Fruit fly (Drosophila melanogaster): ENCODE results near the gene CG13698.
A peak's percentile ranks its signal among the peaks of the same experiment; 100 is the strongest.

CG13698 gene

dm6 chr3L:18106021-18106944 is at the start of gene CG13698, which contains the start of gene mRpS26 (continued):
- TF ChIP-seq CG11723 (GFP tag; optimal IDR thresholded peaks at IDR 0.05) (peak; percentile 64), CG15073 (GFP tag; optimal IDR thresholded peaks at IDR 0.05) (no peak), CG7987 (GFP tag; optimal IDR thresholded peaks at IDR 0.05) (peak; percentile 14), salm (tag; optimal IDR thresholded peaks at IDR 0.05) (no peak), dysf (GFP tag; IDR thresholded peaks at IDR 0.05) (peak; percentile 68; the same call in 1 of the 3 replicates), fd3F (GFP tag; optimal IDR thresholded peaks at IDR 0.05) (peak; percentile 68), CG6791 (GFP tag; IDR thresholded peaks at IDR 0.05; ENCODE audit: partially characterized antibody) (peak; percentile 60; the same call in 2 of the 3 replicates), Atf6 (GFP tag; IDR thresholded peaks at IDR 0.05) (peak; percentile 66), chn (GFP tag; optimal IDR thresholded peaks at IDR 0.05) (peak; percentile 50), CG3281 (GFP tag; optimal IDR thresholded peaks at IDR 0.05) (peak; percentile 60), sim (GFP tag; IDR thresholded peaks at IDR 0.05) (no peak), CG8944 (GFP tag; optimal IDR thresholded peaks at IDR 0.05) (no peak), Pdp1 (GFP tag; optimal IDR thresholded peaks at IDR 0.05) (peak; percentile 2 to 99), Dp (GFP tag; optimal IDR thresholded peaks at IDR 0.05) (peak; percentile 7), pho (GFP tag; optimal IDR thresholded peaks at IDR 0.05) (peak; percentile 15), tgo (GFP tag; IDR thresholded peaks at IDR 0.05) (peak; percentile 58; the same call in 2 of the 3 replicates), eyg (GFP tag; optimal IDR thresholded peaks at IDR 0.05) (no peak), vnd (GFP tag; IDR thresholded peaks at IDR 0.05; ENCODE audit: partially characterized antibody) (no peak), scrt (GFP tag; optimal IDR thresholded peaks at IDR 0.05) (peak; percentile 60), CG33557 (GFP tag; optimal IDR thresholded peaks at IDR 0.05) (peak; percentile 46), CG10321 (GFP tag; IDR thresholded peaks at IDR 0.05) (no peak), ase (GFP tag; IDR thresholded peaks at IDR 0.05) (0 out of 3 replicates have a peak, but pooled peaks have one; percentile 19), Chrac-16 (GFP tag; optimal IDR thresholded peaks at IDR 0.05) (peak; percentile 52), ara (GFP tag; IDR thresholded peaks at IDR 0.05) (peak; percentile 17; the same call in 1 of the 2 replicates), pita (GFP tag; optimal IDR thresholded peaks at IDR 0.05) (no peak), CG6654 (GFP tag; optimal IDR thresholded peaks at IDR 0.05) (no peak), CG17829 (tag; optimal IDR thresholded peaks at IDR 0.05) (peak; percentile 71), CG8281 (tag; optimal IDR thresholded peaks at IDR 0.05) (peak; percentile 45), MESR4 (GFP tag; optimal IDR thresholded peaks at IDR 0.05) (peak; percentile 91), Awh (GFP tag; IDR thresholded peaks at IDR 0.05) (0 out of 2 replicates have a peak, but pooled peaks have one; percentile 36), tx (GFP tag; optimal IDR thresholded peaks at IDR 0.05) (no peak), pnt (GFP tag; optimal IDR thresholded peaks at IDR 0.05) (no peak), repo (GFP tag; optimal IDR thresholded peaks at IDR 0.05) (peak; percentile 10), Hsf (GFP tag; optimal IDR thresholded peaks at IDR 0.05) (peak; percentile 55), ERR (GFP tag; optimal IDR thresholded peaks at IDR 0.05) (no peak), odd (GFP tag; optimal IDR thresholded peaks at IDR 0.05) (peak; percentile 65), CTCF (GFP tag; optimal IDR thresholded peaks at IDR 0.05) (no peak), CG7372 (GFP tag; IDR thresholded peaks at IDR 0.05) (peak; percentile 69), lab (GFP tag; optimal IDR thresholded peaks at IDR 0.05) (peak; percentile 76), ken (GFP tag; IDR thresholded peaks at IDR 0.05) (no peak), Elba2 (GFP tag; optimal IDR thresholded peaks at IDR 0.05) (no peak), Ets65A (GFP tag) (peak; percentile 91), croc (GFP tag; conservative IDR thresholded peaks at IDR 0.05) (peak; percentile 22; the same call in 1 of the 3 replicates), CoRest (tag; optimal IDR thresholded peaks at IDR 0.05) (peak; percentile 86), eve (GFP tag; optimal IDR thresholded peaks at IDR 0.05) (no peak), CG6272 (GFP tag; IDR thresholded peaks at IDR 0.05) (0 out of 2 replicates have a peak, but pooled peaks have one; percentile 13), Med (GFP tag) (peak; percentile 70), ham (GFP tag; IDR thresholded peaks at IDR 0.05) (no peak), CG12659 (GFP tag; optimal IDR thresholded peaks at IDR 0.05) (peak; percentile 79)
